Worm (Caenorhabditis elegans): ENCODE results near the gene R12B2.13.

Gene R12B2.13

DNA sequence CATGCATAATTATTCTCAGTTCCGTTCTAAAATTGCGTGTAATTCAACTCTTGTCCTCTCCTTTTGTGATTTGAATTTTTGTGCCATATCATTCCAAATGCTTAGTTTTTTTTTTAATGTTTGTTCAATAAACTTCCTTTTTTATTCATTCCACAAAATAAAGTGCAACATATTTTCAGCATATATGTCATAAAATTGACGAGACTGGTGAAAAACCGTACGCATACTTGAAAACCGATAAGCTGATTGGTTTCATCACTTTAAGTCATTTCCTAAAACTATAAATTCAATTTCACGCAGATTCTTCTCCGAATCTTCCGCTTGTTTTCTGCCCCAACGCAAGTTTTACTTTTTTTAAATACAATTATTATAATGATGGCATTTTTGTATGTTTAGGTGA, 25.7 kb upstream of the R12B2.13 start, which contains the start of gene dpf-4:
Gene dpf-4, plus strand, starts transcription at position 301 of the 400 bp plus-strand sequence.
- TF ChIP-seq pag-3 (tag; optimal IDR thresholded peaks at IDR 0.05; ENCODE audit: borderline replicate concordance) (no peak), ztf-16 (tag; optimal IDR thresholded peaks at IDR 0.05) (no peak), elt-4 (tag; optimal IDR thresholded peaks at IDR 0.05) (no peak)

ce11 chrIII:5855637-5856179, 22.4 kb upstream of the R12B2.13 start, which contains the start of the genes cct-6 and alh-9:
Gene cct-6, minus strand, starts transcription at chrIII:5855687.
Gene alh-9, plus strand, starts transcription at chrIII:5856018.
- no peak for TF ChIP-seq ceh-9 (tag; optimal IDR thresholded peaks at IDR 0.05)
- peak; percentile 56 for TF ChIP-seq unc-55 (GFP tag; optimal IDR thresholded peaks at IDR 0.05)
- TF ChIP-seq nfya-1 (tag; optimal IDR thresholded peaks at IDR 0.05) = peak; percentile 76
- TF ChIP-seq ceh-45 (GFP tag; IDR thresholded peaks at IDR 0.05) = no peak
- no peak for TF ChIP-seq lin-11 (tag; optimal IDR thresholded peaks at IDR 0.05)
- TF ChIP-seq unc-86 (tag; optimal IDR thresholded peaks at IDR 0.05) = peak; percentile 26
- no peak for TF ChIP-seq ceh-2 (tag; optimal IDR thresholded peaks at IDR 0.05)
- TF ChIP-seq ceh-19 (GFP tag; optimal IDR thresholded peaks at IDR 0.05) = no peak
- no peak for TF ChIP-seq ceh-24 (tag; optimal IDR thresholded peaks at IDR 0.05)
- TF ChIP-seq ceh-34 (tag; optimal IDR thresholded peaks at IDR 0.05) = peak; percentile 7
- TF ChIP-seq ceh-18 (tag; optimal IDR thresholded peaks at IDR 0.05) = peak; percentile 39
- TF ChIP-seq zip-5 (tag; optimal IDR thresholded peaks at IDR 0.05) = no peak
- peak; percentile 19 for TF ChIP-seq tbx-2 (tag; optimal IDR thresholded peaks at IDR 0.05)
- peak; percentile 30 for TF ChIP-seq pha-2 (tag; optimal IDR thresholded peaks at IDR 0.05)
- TF ChIP-seq F13H6.1 (tag; optimal IDR thresholded peaks at IDR 0.05) = no peak
- peak; percentile 73 for TF ChIP-seq unc-42 (tag; optimal IDR thresholded peaks at IDR 0.05)
- peak; percentile 60 for TF ChIP-seq ets-4 (tag; optimal IDR thresholded peaks at IDR 0.05)
- TF ChIP-seq pax-1 (tag; optimal IDR thresholded peaks at IDR 0.05) = peak; percentile 82
- peak; percentile 59 for TF ChIP-seq ceh-31 (tag; optimal IDR thresholded peaks at IDR 0.05)
- no peak for TF ChIP-seq lim-6 (tag; optimal IDR thresholded peaks at IDR 0.05)
- no peak for TF ChIP-seq ceh-14 (tag; optimal IDR thresholded peaks at IDR 0.05)
- peak; percentile 64 for TF ChIP-seq dve-1 (tag; optimal IDR thresholded peaks at IDR 0.05)

DNA sequence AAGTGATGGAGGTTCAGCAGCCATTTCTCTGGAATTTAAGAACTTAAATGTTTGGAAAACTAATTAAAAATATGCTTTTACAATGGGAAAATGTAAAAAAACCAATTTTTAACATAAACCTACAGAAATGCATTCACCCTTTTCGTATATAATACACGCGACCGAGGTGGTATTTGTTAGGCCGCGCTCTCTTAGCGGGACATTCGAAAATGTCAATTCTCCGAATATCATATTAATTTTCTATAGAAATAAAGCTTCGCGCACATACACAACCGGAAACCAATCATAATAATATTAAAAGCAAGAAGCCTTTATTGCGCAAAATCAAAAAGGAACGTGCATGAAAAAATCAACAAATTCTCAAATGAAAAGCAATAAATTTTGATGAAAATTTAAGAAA, 20.0 kb upstream of the R12B2.13 start, which contains the start of gene ddx-23:
Gene ddx-23, minus strand, starts transcription at position 30 of the 400 bp plus-strand sequence.
- TF ChIP-seq hlh-13 (GFP tag; optimal IDR thresholded peaks at IDR 0.05) (no peak), elt-2 (tag; optimal IDR thresholded peaks at IDR 0.05) (peak; percentile 11), ceh-14 (tag; optimal IDR thresholded peaks at IDR 0.05) (peak; percentile 9), F13H6.1 (tag; optimal IDR thresholded peaks at IDR 0.05) (no peak), ceh-30 (tag; optimal IDR thresholded peaks at IDR 0.05) (no peak), sox-4 (tag; optimal IDR thresholded peaks at IDR 0.05) (no peak), ref-2 (tag; optimal IDR thresholded peaks at IDR 0.05) (no peak), ceh-31 (tag; optimal IDR thresholded peaks at IDR 0.05) (peak; percentile 70), unc-3 (GFP tag; conservative IDR thresholded peaks at IDR 0.05) (no peak), unc-3 (tag; optimal IDR thresholded peaks at IDR 0.05) (no peak), dmd-4 (tag; optimal IDR thresholded peaks at IDR 0.05; ENCODE audit: borderline replicate concordance) (no peak), ahr-1 (tag; optimal IDR thresholded peaks at IDR 0.05) (no peak), ceh-45 (GFP tag; IDR thresholded peaks at IDR 0.05) (no peak), tbx-7 (tag; optimal IDR thresholded peaks at IDR 0.05) (no peak), zip-5 (tag; optimal IDR thresholded peaks at IDR 0.05) (no peak), tbx-2 (tag; optimal IDR thresholded peaks at IDR 0.05) (peak; percentile 14), hlh-30 (tag; optimal IDR thresholded peaks at IDR 0.05; ENCODE audit: insufficient read depth) (no peak), fkh-10 (GFP tag; optimal IDR thresholded peaks at IDR 0.05) (no peak), syd-9 (tag; optimal IDR thresholded peaks at IDR 0.05) (no peak), fax-1 (tag; optimal IDR thresholded peaks at IDR 0.05) (peak; percentile 7), ceh-48 (tag; optimal IDR thresholded peaks at IDR 0.05) (no peak), nhr-232 (tag; optimal IDR thresholded peaks at IDR 0.05) (no peak), pha-2 (tag; optimal IDR thresholded peaks at IDR 0.05) (no peak), ets-4 (tag; optimal IDR thresholded peaks at IDR 0.05) (peak; percentile 93), ama-1 (optimal IDR thresholded peaks at IDR 0.05) (no peak), fkh-6 (tag; optimal IDR thresholded peaks at IDR 0.05) (no peak), ceh-24 (tag; optimal IDR thresholded peaks at IDR 0.05) (no peak), nfya-1 (tag; optimal IDR thresholded peaks at IDR 0.05) (no peak), nhr-11 (tag; optimal IDR thresholded peaks at IDR 0.05) (no peak), ceh-2 (tag; optimal IDR thresholded peaks at IDR 0.05) (no peak), pax-1 (tag; optimal IDR thresholded peaks at IDR 0.05) (no peak), unc-42 (tag; optimal IDR thresholded peaks at IDR 0.05) (peak; percentile 34), elt-4 (tag; optimal IDR thresholded peaks at IDR 0.05) (no peak), C08G9.2 (tag; optimal IDR thresholded peaks at IDR 0.05) (no peak), Y22D7AL.16 (tag; optimal IDR thresholded peaks at IDR 0.05) (no peak), lim-6 (tag; optimal IDR thresholded peaks at IDR 0.05) (no peak), sox-2 (GFP tag; IDR thresholded peaks at IDR 0.05) (no peak), ceh-6 (GFP tag; optimal IDR thresholded peaks at IDR 0.05) (no peak)

Data from whole organism, late embryonic.